Fruit fly (Drosophila melanogaster) whole organism, pupa: Measurements from ENCODE around the gene CG34181.

ENCODE experiments used
- CG14655 ChIP-seq: fragments of 200-800 bp; sonication (Bioruptor generic); optimal IDR thresholded peaks from 3 replicates; lab custom pipeline; 2017; ENCODE audit warnings: mild to moderate bottlenecking, missing biosample characterization, missing genetic modification reagents, missing genetic modification characterization
- CG15710 ChIP-seq: fragments of 200-800 bp; sonication (Bioruptor generic); optimal IDR thresholded peaks from 2 replicates; lab custom pipeline; 2018; ENCODE audit warnings: missing biosample characterization, mild to moderate bottlenecking, missing genetic modification characterization, moderate library complexity
- CG32121 ChIP-seq: fragments of 200-800 bp; sonication (Bioruptor generic); IDR thresholded peaks from 2 replicates; pipeline ENCODE4 v1.3.6; 2022; ENCODE audit warnings: missing biosample characterization, missing genetic modification characterization
- CG8301 ChIP-seq: fragments of 200-800 bp; sonication (Bioruptor generic); optimal IDR thresholded peaks from 2 replicates; lab custom pipeline; 2018; ENCODE audit warnings: missing biosample characterization, mild to moderate bottlenecking, missing genetic modification characterization
- EcR ChIP-seq: fragments of 200-800 bp; sonication (Bioruptor generic); optimal IDR thresholded peaks from 3 replicates; lab custom pipeline; 2019; ENCODE audit warnings: missing biosample characterization, missing genetic modification characterization, mild to moderate bottlenecking, moderate library complexity, missing genetic modification reagents
- Ets98B ChIP-seq: fragments of 200-800 bp; sonication (Bioruptor generic); IDR thresholded peaks from 2 replicates; pipeline ENCODE4 v1.3.6; 2022; ENCODE audit warnings: missing biosample characterization, missing genetic modification characterization
- Pif1A ChIP-seq: fragments of 200-800 bp; sonication (Bioruptor generic); optimal IDR thresholded peaks from 3 replicates; lab custom pipeline; 2016; ENCODE audit warnings: missing biosample characterization, missing genetic modification characterization
- Pif1B ChIP-seq: fragments of 200-800 bp; sonication (Bioruptor generic); optimal IDR thresholded peaks from 3 replicates; lab custom pipeline; 2016; ENCODE audit warnings: missing biosample characterization, missing genetic modification characterization
- Snoo ChIP-seq: fragments of 200-800 bp; sonication (Bioruptor generic); optimal IDR thresholded peaks from 3 replicates; lab custom pipeline; 2017; ENCODE audit warnings: missing biosample characterization, mild to moderate bottlenecking, missing genetic modification characterization, inconsistent platforms
- gl ChIP-seq: fragments of 200-800 bp; sonication (Bioruptor generic); optimal IDR thresholded peaks from 2 replicates; lab custom pipeline; 2018; ENCODE audit warnings: missing biosample characterization, mild to moderate bottlenecking, missing genetic modification characterization
- rn ChIP-seq: fragments of 200-800 bp; sonication (Bioruptor generic); IDR thresholded peaks from 2 replicates; pipeline ENCODE4 v1.3.6; 2022; ENCODE audit warnings: missing biosample characterization, missing genetic modification characterization

dm6 chr2L:9397888-9398287, 30.4 kb downstream of the CG34181 start, which contains the start of gene CG4438:
- TF ChIP-seq Ets98B (GFP tag; lab: Robert Waterston, UW) (no peak), CG32121 (GFP tag; lab: Robert Waterston, UW) (no peak), EcR (GFP tag; lab: Kevin White, UChicago) (no peak), Pif1A (GFP tag; lab: Kevin White, UChicago) (no peak), Pif1B (no peak), rn (no peak), Snoo (tag; lab: Kevin White, UChicago) (no peak), CG14655 (GFP tag; lab: Kevin White, UChicago) (no peak), gl (tag; lab: Kevin White, UChicago) (no peak), CG15710 (no peak), CG8301 (tag; lab: Kevin White, UChicago) (no peak)
